Fruit fly (Drosophila melanogaster) Kc167 (cell line): ENCODE measurements around the gene eIF3h.

Experiments
- Myc ChIP-seq: fragments of >200 bp; optimal IDR thresholded peaks from 2 replicates; lab custom pipeline; 2017; ENCODE audit warnings: missing external identifiers
- insv ChIP-seq: fragments of >200 bp; optimal IDR thresholded peaks from 3 replicates; lab custom pipeline; 2018; ENCODE audit warnings: missing external identifiers
- psq ChIP-seq: fragments of >200 bp; optimal IDR thresholded peaks from 2 replicates; lab custom pipeline; 2017; ENCODE audit warnings: missing external identifiers

DNA sequence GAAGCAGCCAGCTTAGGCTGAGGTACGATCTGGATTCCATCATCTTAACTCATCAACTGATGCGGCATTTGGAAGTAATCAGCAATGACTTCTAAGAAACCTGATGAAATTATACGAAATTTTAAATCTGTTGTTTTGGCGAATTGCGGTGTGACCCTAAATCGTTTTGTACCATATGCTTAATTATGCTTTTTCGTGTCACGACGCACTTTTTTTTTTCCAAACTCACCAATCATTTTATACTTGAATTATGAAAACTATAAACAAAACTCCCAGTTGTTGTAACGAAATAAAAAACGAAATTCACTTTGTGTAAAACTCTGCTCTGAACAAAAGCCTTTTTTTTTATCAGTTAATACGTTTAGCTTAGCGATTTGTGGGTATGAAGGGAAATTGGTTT is 5.2 kb upstream of the eIF3h start, which contains the start of gene Nepl3:
- TF ChIP-seq insv (no peak), Myc (lab: Kevin White, UChicago) (no peak), psq (lab: Kevin White, UChicago) (no peak)
